Worm (Caenorhabditis elegans) whole organism, L4 larva: ENCODE measurements around the gene samp-1.

Experiments
- F10B5.3 ChIP-seq: sonication (generic microtip); optimal IDR thresholded peaks from 2 replicates; lab custom pipeline; 2016; ENCODE audit warnings: mild to moderate bottlenecking, missing genetic modification characterization, missing compliant biosample characterization
- F44E2.7 ChIP-seq: fragments of 200-800 bp; sonication (Bioruptor generic); IDR thresholded peaks from 2 replicates; pipeline ENCODE4 v2.1.2; 2022; ENCODE audit warnings: missing genetic modification characterization, missing compliant biosample characterization
- R02D3.7 ChIP-seq: fragments of 150-350 bp; sonication (generic microtip); optimal IDR thresholded peaks from 3 replicates; lab custom pipeline; 2014; ENCODE audit warnings: missing biosample characterization, missing genetic modification characterization
- T26A8.4 ChIP-seq: fragments of 200-800 bp; sonication (Bioruptor generic); IDR thresholded peaks from 2 replicates; pipeline ENCODE4 v1.3.6; 2022; ENCODE audit warnings: missing genetic modification characterization, missing compliant biosample characterization
- Y5F2A.4 ChIP-seq: fragments of 200-800 bp; sonication (Bioruptor generic); optimal IDR thresholded peaks from 2 replicates; lab custom pipeline; 2018; ENCODE audit warnings: mild to moderate bottlenecking, missing genetic modification characterization, missing compliant biosample characterization
- Y75B8A.6 ChIP-seq: fragments of 200-800 bp; sonication (Bioruptor generic); IDR thresholded peaks from 2 replicates; pipeline ENCODE4 v1.3.6; 2022; ENCODE audit warnings: missing genetic modification reagents, missing genetic modification characterization, missing compliant biosample characterization
- ZK337.2 ChIP-seq: fragments of 200-800 bp; sonication (Bioruptor generic); IDR thresholded peaks from 2 replicates; pipeline ENCODE4 v1.3.6; 2022; ENCODE audit warnings: missing genetic modification reagents, missing genetic modification characterization, missing compliant biosample characterization
- ZK546.5 ChIP-seq, 2 experiments: sonication (generic microtip); optimal IDR thresholded peaks; 2 replicates each; lab custom pipeline; 2017; ENCODE audit warnings: missing biosample characterization in 2 of 2, missing genetic modification characterization in 2 of 2
- aha-1 ChIP-seq: fragments of 150-350 bp; peaks from one replicate; lab custom pipeline; 2014; ENCODE audit warnings: missing biosample characterization, missing genetic modification characterization
- aly-2 ChIP-seq: sonication (generic microtip); optimal IDR thresholded peaks from 2 replicates; lab custom pipeline; 2018; ENCODE audit warnings: missing biosample characterization, missing genetic modification characterization
- attf-4 ChIP-seq: sonication (generic microtip); optimal IDR thresholded peaks from 3 replicates; lab custom pipeline; 2017; ENCODE audit warnings: missing biosample characterization, missing genetic modification characterization
- ceh-28 ChIP-seq: fragments of 150-350 bp; optimal IDR thresholded peaks from 2 replicates; lab custom pipeline; 2014; ENCODE audit warnings: missing biosample characterization, missing genetic modification reagents, missing genetic modification characterization
- cey-2 ChIP-seq: sonication (generic microtip); optimal IDR thresholded peaks from 3 replicates; lab custom pipeline; 2017; ENCODE audit warnings: missing genetic modification characterization, mild to moderate bottlenecking, missing compliant biosample characterization, antibody characterized with exemption, borderline replicate concordance; ENCODE audit not compliant: insufficient read depth
- ctbp-1 ChIP-seq: fragments of 200-800 bp; sonication (Bioruptor generic); IDR thresholded peaks from 2 replicates; pipeline ENCODE4 v1.3.6; 2022; ENCODE audit warnings: missing genetic modification reagents, missing genetic modification characterization, missing compliant biosample characterization
- daf-8 ChIP-seq: fragments of 200-800 bp; sonication (Bioruptor generic); IDR thresholded peaks from 2 replicates; pipeline ENCODE4 v1.3.6; 2022; ENCODE audit warnings: missing genetic modification characterization, missing compliant biosample characterization
- duxl-1 ChIP-seq: sonication (generic microtip); optimal IDR thresholded peaks from 2 replicates; lab custom pipeline; 2016; ENCODE audit warnings: mild to moderate bottlenecking, missing genetic modification characterization, moderate library complexity, missing compliant biosample characterization; ENCODE audit not compliant: poor library complexity
- fkh-10 ChIP-seq: fragments of 150-350 bp; optimal IDR thresholded peaks from 2 replicates; lab custom pipeline; 2014; ENCODE audit warnings: missing biosample characterization, missing genetic modification reagents, missing genetic modification characterization
- gei-8 ChIP-seq: fragments of 200-800 bp; sonication (Bioruptor generic); optimal IDR thresholded peaks from 2 replicates; lab custom pipeline; 2018; ENCODE audit warnings: mild to moderate bottlenecking, missing genetic modification characterization, missing compliant biosample characterization
- hif-1 ChIP-seq, 2 experiments: sonication (generic microtip); optimal IDR thresholded peaks; 2 replicates each; lab custom pipeline; 2016 to 2017; ENCODE audit warnings: missing compliant biosample characterization in 2 of 2, missing genetic modification characterization in 2 of 2, missing genetic modification reagents in 2 of 2, missing genotype in 2 of 2, mild to moderate bottlenecking in 1 of 2
- lin-13 ChIP-seq: fragments of 150-350 bp; optimal IDR thresholded peaks from 2 replicates; lab custom pipeline; 2014; ENCODE audit warnings: missing biosample characterization, missing genetic modification reagents, missing genetic modification characterization
- lin-38 ChIP-seq: fragments of 200-800 bp; sonication (Bioruptor generic); IDR thresholded peaks from 2 replicates; pipeline ENCODE4 v1.3.6; 2022; ENCODE audit warnings: missing genetic modification reagents, missing genetic modification characterization, missing compliant biosample characterization
- madf-5 ChIP-seq, 2 experiments: fragments of 200-800 bp; sonication (Bioruptor generic); IDR thresholded peaks; 2 replicates each; pipeline ENCODE4 v1.3.6; 2022; ENCODE audit warnings: missing compliant biosample characterization in 2 of 2, missing genetic modification characterization in 2 of 2
- madf-9 ChIP-seq: fragments of 200-800 bp; sonication (Bioruptor generic); conservative IDR thresholded peaks from 2 replicates; pipeline ENCODE4 v1.3.6; 2022; ENCODE audit warnings: missing genetic modification reagents, missing genetic modification characterization, missing compliant biosample characterization
- mes-2 ChIP-seq: sonication (generic microtip); optimal IDR thresholded peaks from 2 replicates; lab custom pipeline; 2016; ENCODE audit warnings: missing genotype, mild to moderate bottlenecking, missing genetic modification characterization, missing compliant biosample characterization; ENCODE audit not compliant: poor library complexity, severe bottlenecking
- nhr-10 ChIP-seq: fragments of 150-350 bp; optimal IDR thresholded peaks from 2 replicates; lab custom pipeline; 2014; ENCODE audit warnings: missing biosample characterization, missing genetic modification characterization
- nhr-102 ChIP-seq: sonication (generic microtip); optimal IDR thresholded peaks from 2 replicates; lab custom pipeline; 2016; ENCODE audit warnings: mild to moderate bottlenecking, missing genetic modification characterization, moderate library complexity, missing compliant biosample characterization
- nhr-111 ChIP-seq: fragments of 200-800 bp; sonication (Bioruptor generic); optimal IDR thresholded peaks from 2 replicates; lab custom pipeline; 2018; ENCODE audit warnings: mild to moderate bottlenecking, missing genetic modification characterization, missing compliant biosample characterization
- nhr-237 ChIP-seq: sonication (generic microtip); optimal IDR thresholded peaks from 2 replicates; lab custom pipeline; 2017; ENCODE audit warnings: missing biosample characterization, missing genetic modification characterization
- nhr-25 ChIP-seq: sonication (generic microtip); optimal IDR thresholded peaks from 2 replicates; lab custom pipeline; 2017; ENCODE audit warnings: missing genetic modification characterization, mild to moderate bottlenecking, missing compliant biosample characterization, antibody characterized with exemption, moderate library complexity, borderline replicate concordance; ENCODE audit not compliant: insufficient read depth
- nhr-41 ChIP-seq: fragments of 200-800 bp; sonication (Bioruptor generic); IDR thresholded peaks from 2 replicates; pipeline ENCODE4 v1.3.6; 2022; ENCODE audit warnings: missing genetic modification reagents, missing genetic modification characterization, missing compliant biosample characterization
- nhr-48 ChIP-seq: sonication (generic microtip); optimal IDR thresholded peaks from 2 replicates; lab custom pipeline; 2016; ENCODE audit warnings: mild to moderate bottlenecking, missing genetic modification characterization, missing compliant biosample characterization
- nhr-6 ChIP-seq: fragments of 150-350 bp; optimal IDR thresholded peaks from 2 replicates; lab custom pipeline; 2014; ENCODE audit warnings: missing biosample characterization, missing genetic modification characterization
- nhr-76 ChIP-seq: fragments of 150-350 bp; optimal IDR thresholded peaks from 2 replicates; lab custom pipeline; 2014; ENCODE audit warnings: missing biosample characterization, missing genetic modification characterization
- pha-4 ChIP-seq, 2 experiments: fragments of 150-350 bp in 1 of 2; fragments of 200-800 bp in 1 of 2; sonication (Bioruptor generic) in 1 of 2; IDR thresholded peaks in 1 of 2; optimal IDR thresholded peaks in 1 of 2; 2 replicates each; pipeline versions ENCODE4 v1.3.6 to Lab custom; 2014 to 2022; ENCODE audit warnings: missing genetic modification characterization in 2 of 2, missing genetic modification reagents in 2 of 2, missing biosample characterization in 1 of 2, missing compliant biosample characterization in 1 of 2
- saeg-2 ChIP-seq: fragments of 200-800 bp; sonication (Bioruptor generic); IDR thresholded peaks from 2 replicates; pipeline ENCODE4 v1.3.6; 2022; ENCODE audit warnings: missing genetic modification reagents, missing genetic modification characterization, missing compliant biosample characterization
- sdz-12 ChIP-seq: fragments of 200-800 bp; sonication (Bioruptor generic); optimal IDR thresholded peaks from 2 replicates; lab custom pipeline; 2018; ENCODE audit warnings: mild to moderate bottlenecking, missing genetic modification characterization, missing compliant biosample characterization
- set-16 ChIP-seq: fragments of 200-800 bp; sonication (Bioruptor generic); IDR thresholded peaks from 2 replicates; pipeline ENCODE4 v1.3.6; 2022; ENCODE audit warnings: missing genetic modification reagents, missing genetic modification characterization, missing compliant biosample characterization
- skn-1 ChIP-seq: fragments of 150-350 bp; optimal IDR thresholded peaks from 2 replicates; lab custom pipeline; 2014; ENCODE audit warnings: missing biosample characterization, missing genetic modification characterization
- snpc-1.2 ChIP-seq: fragments of 200-800 bp; sonication (Bioruptor generic); IDR thresholded peaks from 2 replicates; pipeline ENCODE4 v1.3.6; 2022; ENCODE audit warnings: missing genetic modification reagents, missing genetic modification characterization, missing compliant biosample characterization
- spr-1 ChIP-seq: sonication (generic microtip); optimal IDR thresholded peaks from 2 replicates; lab custom pipeline; 2016; ENCODE audit warnings: mild to moderate bottlenecking, missing genetic modification characterization, missing compliant biosample characterization
- spr-3 ChIP-seq: fragments of 200-800 bp; sonication (Bioruptor generic); optimal IDR thresholded peaks from 2 replicates; lab custom pipeline; 2018; ENCODE audit warnings: mild to moderate bottlenecking, missing genetic modification characterization, missing compliant biosample characterization
- unc-130 ChIP-seq: sonication (generic microtip); optimal IDR thresholded peaks from 2 replicates; lab custom pipeline; 2016; ENCODE audit warnings: missing genetic modification reagents, missing genetic modification characterization, missing compliant biosample characterization
- unc-39 ChIP-seq: sonication (generic microtip); optimal IDR thresholded peaks from 2 replicates; lab custom pipeline; 2017; ENCODE audit warnings: missing biosample characterization, missing genetic modification characterization
- zfp-2 ChIP-seq: sonication (generic microtip); optimal IDR thresholded peaks from 2 replicates; lab custom pipeline; 2016; ENCODE audit warnings: mild to moderate bottlenecking, missing genetic modification characterization, missing compliant biosample characterization
- zip-2 ChIP-seq: fragments of 150-350 bp; optimal IDR thresholded peaks from 2 replicates; lab custom pipeline; 2014; ENCODE audit warnings: missing biosample characterization, missing genetic modification characterization
- ztf-7 ChIP-seq: fragments of 150-350 bp; optimal IDR thresholded peaks from 2 replicates; lab custom pipeline; 2014; ENCODE audit warnings: missing biosample characterization, missing genetic modification characterization

Gene samp-1

DNA sequence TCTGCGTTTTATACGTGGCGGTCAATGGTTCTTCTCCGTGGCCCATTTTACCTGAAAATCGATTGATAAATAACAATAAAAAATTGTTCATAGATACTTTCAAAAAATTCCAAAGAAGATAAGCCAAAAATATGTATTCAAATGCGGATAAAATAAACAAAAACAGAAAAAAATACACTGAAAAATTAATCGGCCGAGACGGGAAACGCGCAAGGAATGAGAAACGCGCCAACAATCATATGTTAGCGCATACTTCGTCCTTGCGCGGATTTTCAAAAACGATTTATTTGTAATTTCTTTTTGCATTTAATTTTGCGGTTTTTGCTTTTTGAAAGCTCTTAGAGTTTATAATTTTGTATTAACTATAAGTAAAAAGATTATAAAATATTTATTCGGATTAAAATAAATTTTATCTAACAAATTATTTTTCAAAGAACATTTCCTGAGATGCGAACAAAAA is 42.9 kb downstream of the samp-1 start, which contains the start of gene nduf-11 (continued):
- TF ChIP-seq mes-2 (tag; lab: Kevin White, UChicago), result peak; percentile 86
- peak; percentile 51 for TF ChIP-seq nhr-48 (tag; lab: Kevin White, UChicago)
- peak; percentile 56 for TF ChIP-seq spr-1 (tag; lab: Kevin White, UChicago)
- peak; percentile 48 for TF ChIP-seq ztf-7 (tag; lab: Kevin White, UChicago)
- TF ChIP-seq nhr-102 (tag; lab: Kevin White, UChicago), result peak; percentile 89
- TF ChIP-seq daf-8, result no peak
- TF ChIP-seq aha-1, result peak; percentile 96
- 0 out of 2 replicates have a peak, but pooled peaks have one; percentile 28 for TF ChIP-seq snpc-1.2 (GFP tag; lab: Robert Waterston, UW)
- peak; percentile 27 for TF ChIP-seq spr-3
- TF ChIP-seq duxl-1 (tag; lab: Kevin White, UChicago), result peak; percentile 55
- no peak for TF ChIP-seq F44E2.7 (GFP tag; lab: Robert Waterston, UW)

DNA sequence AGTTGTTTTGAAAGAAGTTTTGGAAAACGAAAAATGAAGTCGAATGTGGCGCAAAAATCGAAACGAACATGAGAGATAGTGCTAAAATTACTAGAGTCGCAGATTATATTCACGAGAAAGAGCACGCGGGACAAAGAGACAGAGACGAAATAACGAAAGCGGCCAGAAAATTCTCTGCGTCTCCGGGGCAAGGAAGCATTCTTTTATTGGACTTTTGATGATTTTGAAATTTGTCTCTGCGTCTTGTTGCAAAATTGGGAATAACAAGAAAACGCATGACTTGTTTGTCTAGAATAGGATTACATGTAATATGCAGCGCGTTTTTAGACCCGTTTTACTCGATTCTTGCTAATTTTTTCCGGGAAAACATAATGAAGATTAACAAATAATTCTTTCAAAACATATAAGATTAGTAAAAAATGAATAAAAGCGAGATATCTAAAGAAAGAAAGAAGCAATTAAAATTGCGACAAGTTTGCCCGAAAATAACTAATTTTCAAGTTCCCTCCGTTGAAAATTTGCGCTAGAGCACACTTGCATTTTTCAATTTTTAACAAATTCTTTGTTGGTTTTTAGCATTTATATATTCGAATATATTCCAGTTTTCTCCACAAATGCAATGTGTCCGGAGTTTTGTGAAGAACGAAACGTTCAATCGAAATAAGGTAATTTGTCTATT is 45.3 kb downstream of the samp-1 start, which contains the start of the genes B0491.6 and pigm-1:
Gene B0491.6, minus strand, starts transcription at position 466 of the 679 bp plus-strand sequence.
Gene pigm-1, plus strand, starts transcription at position 568 of the 679 bp plus-strand sequence.
- no peak for TF ChIP-seq zip-2 (tag; lab: Kevin White, UChicago)
- TF ChIP-seq saeg-2 (GFP tag; lab: Robert Waterston, UW), result no peak
- TF ChIP-seq skn-1 (tag; lab: Kevin White, UChicago), result no peak
- TF ChIP-seq F10B5.3 (tag; lab: Kevin White, UChicago), result no peak
- TF ChIP-seq nhr-102 (tag; lab: Kevin White, UChicago), result no peak
- peak in 1 of 2 experiments; percentile 32 for TF ChIP-seq hif-1 (tag; optimal IDR thresholded peaks at IDR 0.05; lab: Kevin White, UChicago)
- TF ChIP-seq Y75B8A.6 (GFP tag; lab: Robert Waterston, UW), result no peak
- TF ChIP-seq R02D3.7 (tag; lab: Kevin White, UChicago), result no peak
- TF ChIP-seq sdz-12, result no peak
- no peak for TF ChIP-seq unc-39
- TF ChIP-seq mes-2 (tag; lab: Kevin White, UChicago), result peak; percentile 78
- TF ChIP-seq lin-13 (GFP tag; lab: Kevin White, UChicago), result no peak
- no peak for TF ChIP-seq nhr-10
- no peak for TF ChIP-seq ceh-28 (tag; lab: Kevin White, UChicago)
- no peak for TF ChIP-seq zfp-2 (tag; lab: Kevin White, UChicago)
- TF ChIP-seq unc-130, result no peak
- TF ChIP-seq nhr-41, result no peak
- TF ChIP-seq lin-38 (GFP tag; lab: Robert Waterston, UW), result peak; percentile 76
- no peak for TF ChIP-seq duxl-1 (tag; lab: Kevin White, UChicago)
- TF ChIP-seq ctbp-1 (GFP tag; lab: Robert Waterston, UW), result peak; percentile 50; the same call in 1 of the 2 replicates
- TF ChIP-seq attf-4 (tag; lab: Kevin White, UChicago), result no peak
- TF ChIP-seq ZK546.5 (tag; optimal IDR thresholded peaks at IDR 0.05; lab: Kevin White, UChicago), result no peak
- TF ChIP-seq nhr-25 (tag; lab: Kevin White, UChicago), result no peak
- no peak for TF ChIP-seq ZK337.2 (GFP tag; lab: Robert Waterston, UW)
- TF ChIP-seq madf-9 (GFP tag; lab: Robert Waterston, UW), result no peak
- no peak for TF ChIP-seq T26A8.4 (GFP tag; lab: Robert Waterston, UW)
- no peak for TF ChIP-seq nhr-111 (GFP tag; lab: Kevin White, UChicago)
- TF ChIP-seq gei-8 (GFP tag; lab: Kevin White, UChicago), result no peak
- no peak for TF ChIP-seq set-16 (GFP tag; lab: Robert Waterston, UW)
- TF ChIP-seq Y5F2A.4, result no peak
- TF ChIP-seq nhr-237 (tag; lab: Kevin White, UChicago), result no peak
- TF ChIP-seq fkh-10 (GFP tag; lab: Kevin White, UChicago), result peak; percentile 76
- no peak for TF ChIP-seq cey-2
- TF ChIP-seq nhr-76 (tag; lab: Kevin White, UChicago), result no peak
- TF ChIP-seq madf-5 (GFP tag; IDR thresholded peaks at IDR 0.05; lab: Robert Waterston, UW), result no peak
- TF ChIP-seq nhr-6, result no peak
- TF ChIP-seq aly-2 (tag; lab: Kevin White, UChicago), result no peak
- no peak for TF ChIP-seq pha-4 (GFP tag; IDR thresholded peaks at IDR 0.05; lab: Robert Waterston, UW)
- no peak for TF ChIP-seq pha-4 (tag; optimal IDR thresholded peaks at IDR 0.05; lab: Kevin White, UChicago)
- peak; percentile 49 for TF ChIP-seq spr-1 (tag; lab: Kevin White, UChicago)
- TF ChIP-seq ztf-7 (tag; lab: Kevin White, UChicago), result no peak
